Worm (Caenorhabditis elegans) whole organism, L4 larva: ENCODE data around the gene moc-6.

ENCODE experiments used
- F44E2.7 ChIP-seq: fragments of 200-800 bp; sonication (Bioruptor generic); IDR thresholded peaks from 2 replicates; pipeline ENCODE4 v2.1.2; 2022; ENCODE audit warnings: missing genetic modification characterization, missing compliant biosample characterization
- Y48G9A.11 ChIP-seq: fragments of 200-800 bp; sonication (Bioruptor generic); IDR thresholded peaks from 2 replicates; pipeline ENCODE4 v1.3.6; 2022; ENCODE audit warnings: missing genetic modification reagents, missing genetic modification characterization, missing compliant biosample characterization
- ZK337.2 ChIP-seq: fragments of 200-800 bp; sonication (Bioruptor generic); IDR thresholded peaks from 2 replicates; pipeline ENCODE4 v1.3.6; 2022; ENCODE audit warnings: missing genetic modification reagents, missing genetic modification characterization, missing compliant biosample characterization
- arid-1 ChIP-seq: fragments of 200-800 bp; sonication (Bioruptor generic); conservative IDR thresholded peaks from 2 replicates; pipeline ENCODE4 v1.3.6; 2022; ENCODE audit warnings: missing genetic modification reagents, missing genetic modification characterization, missing compliant biosample characterization
- ceh-82 ChIP-seq: sonication (generic microtip); optimal IDR thresholded peaks from 2 replicates; lab custom pipeline; 2017; ENCODE audit warnings: missing biosample characterization, missing genetic modification characterization
- ces-1 ChIP-seq: fragments of 150-350 bp; sonication (generic microtip); optimal IDR thresholded peaks from 4 replicates; lab custom pipeline; 2014; ENCODE audit warnings: missing biosample characterization, missing genetic modification reagents, missing genetic modification characterization
- cey-2 ChIP-seq: sonication (generic microtip); optimal IDR thresholded peaks from 3 replicates; lab custom pipeline; 2017; ENCODE audit warnings: missing genetic modification characterization, mild to moderate bottlenecking, missing compliant biosample characterization, antibody characterized with exemption, borderline replicate concordance; ENCODE audit not compliant: insufficient read depth
- daf-16 ChIP-seq, 3 experiments: sonication (generic microtip); optimal IDR thresholded peaks; 2 replicates each; lab custom pipeline; 2016 to 2017; ENCODE audit warnings: missing genetic modification characterization in 3 of 3, missing genetic modification reagents in 3 of 3, mild to moderate bottlenecking in 2 of 3, missing compliant biosample characterization in 2 of 3, missing biosample characterization in 1 of 3, moderate library complexity in 1 of 3
- dmd-6 ChIP-seq: fragments of 200-800 bp; sonication (Bioruptor generic); IDR thresholded peaks from 2 replicates; pipeline ENCODE4 v1.3.6; 2022; ENCODE audit warnings: missing genetic modification reagents, missing genetic modification characterization, missing compliant biosample characterization
- egl-27 ChIP-seq: sonication (generic microtip); optimal IDR thresholded peaks from 3 replicates; lab custom pipeline; 2017; ENCODE audit warnings: missing biosample characterization, missing genetic modification reagents, missing genetic modification characterization
- fos-1 ChIP-seq: fragments of 150-350 bp; optimal IDR thresholded peaks from 2 replicates; lab custom pipeline; 2014; ENCODE audit warnings: missing biosample characterization, missing genetic modification characterization
- hlh-11 ChIP-seq: fragments of 200-800 bp; sonication (Bioruptor generic); optimal IDR thresholded peaks from 2 replicates; lab custom pipeline; 2018; ENCODE audit warnings: mild to moderate bottlenecking, missing genetic modification characterization, missing compliant biosample characterization
- hlh-30 ChIP-seq: sonication (generic microtip); optimal IDR thresholded peaks from 2 replicates; lab custom pipeline; 2017; ENCODE audit warnings: antibody characterized with exemption, mild to moderate bottlenecking, missing genetic modification characterization, missing compliant biosample characterization; ENCODE audit not compliant: insufficient read depth
- lim-7 ChIP-seq: fragments of 200-800 bp; sonication (Bioruptor generic); IDR thresholded peaks from 2 replicates; pipeline ENCODE4 v1.3.6; 2022; ENCODE audit warnings: missing genetic modification characterization, missing compliant biosample characterization
- lin-39 ChIP-seq: fragments of 150-350 bp; optimal IDR thresholded peaks from 2 replicates; lab custom pipeline; 2014; ENCODE audit warnings: missing biosample characterization, missing genetic modification reagents, missing genetic modification characterization
- madf-5 ChIP-seq, 2 experiments: fragments of 200-800 bp; sonication (Bioruptor generic); IDR thresholded peaks; 2 replicates each; pipeline ENCODE4 v1.3.6; 2022; ENCODE audit warnings: missing compliant biosample characterization in 2 of 2, missing genetic modification characterization in 2 of 2
- mdt-29 ChIP-seq: fragments of 200-800 bp; sonication (Bioruptor generic); IDR thresholded peaks from 2 replicates; pipeline ENCODE4 v1.3.6; 2022; ENCODE audit warnings: missing genetic modification reagents, missing genetic modification characterization, missing compliant biosample characterization
- mep-1 ChIP-seq: fragments of 150-350 bp; sonication (generic microtip); optimal IDR thresholded peaks from 3 replicates; lab custom pipeline; 2014; ENCODE audit warnings: missing biosample characterization, missing genetic modification characterization
- mes-2 ChIP-seq: sonication (generic microtip); optimal IDR thresholded peaks from 2 replicates; lab custom pipeline; 2016; ENCODE audit warnings: missing genotype, mild to moderate bottlenecking, missing genetic modification characterization, missing compliant biosample characterization; ENCODE audit not compliant: poor library complexity, severe bottlenecking
- mxl-2 ChIP-seq: fragments of 200-800 bp; sonication (Bioruptor generic); conservative IDR thresholded peaks from 2 replicates; pipeline ENCODE4 v1.3.6; 2022; ENCODE audit warnings: missing genetic modification reagents, missing genetic modification characterization, missing compliant biosample characterization
- mxl-3 ChIP-seq: fragments of 200-800 bp; sonication (Bioruptor generic); optimal IDR thresholded peaks from 2 replicates; lab custom pipeline; 2018; ENCODE audit warnings: mild to moderate bottlenecking, missing genetic modification characterization, missing compliant biosample characterization
- nhr-10 ChIP-seq: fragments of 150-350 bp; optimal IDR thresholded peaks from 2 replicates; lab custom pipeline; 2014; ENCODE audit warnings: missing biosample characterization, missing genetic modification characterization
- nhr-102 ChIP-seq: sonication (generic microtip); optimal IDR thresholded peaks from 2 replicates; lab custom pipeline; 2016; ENCODE audit warnings: mild to moderate bottlenecking, missing genetic modification characterization, moderate library complexity, missing compliant biosample characterization
- nhr-28 ChIP-seq: fragments of 150-350 bp; optimal IDR thresholded peaks from 2 replicates; lab custom pipeline; 2014; ENCODE audit warnings: missing biosample characterization, missing genetic modification characterization
- nhr-48 ChIP-seq: sonication (generic microtip); optimal IDR thresholded peaks from 2 replicates; lab custom pipeline; 2016; ENCODE audit warnings: mild to moderate bottlenecking, missing genetic modification characterization, missing compliant biosample characterization
- nhr-77 ChIP-seq: fragments of 150-350 bp; optimal IDR thresholded peaks from 2 replicates; lab custom pipeline; 2014; ENCODE audit warnings: missing biosample characterization, missing genetic modification characterization
- pqm-1 ChIP-seq: sonication (generic microtip); optimal IDR thresholded peaks from 2 replicates; lab custom pipeline; 2017; ENCODE audit warnings: missing biosample characterization, missing genetic modification characterization
- rbr-2 ChIP-seq: sonication (generic microtip); optimal IDR thresholded peaks from 2 replicates; lab custom pipeline; 2016; ENCODE audit warnings: missing genotype, missing genetic modification characterization, missing compliant biosample characterization
- sdz-12 ChIP-seq: fragments of 200-800 bp; sonication (Bioruptor generic); optimal IDR thresholded peaks from 2 replicates; lab custom pipeline; 2018; ENCODE audit warnings: mild to moderate bottlenecking, missing genetic modification characterization, missing compliant biosample characterization
- set-16 ChIP-seq: fragments of 200-800 bp; sonication (Bioruptor generic); IDR thresholded peaks from 2 replicates; pipeline ENCODE4 v1.3.6; 2022; ENCODE audit warnings: missing genetic modification reagents, missing genetic modification characterization, missing compliant biosample characterization
- spr-1 ChIP-seq: sonication (generic microtip); optimal IDR thresholded peaks from 2 replicates; lab custom pipeline; 2016; ENCODE audit warnings: mild to moderate bottlenecking, missing genetic modification characterization, missing compliant biosample characterization
- tag-97 ChIP-seq: fragments of 200-800 bp; sonication (Bioruptor generic); IDR thresholded peaks from 2 replicates; pipeline ENCODE4 v1.3.6; 2022; ENCODE audit warnings: missing genetic modification characterization, missing compliant biosample characterization
- unc-62 ChIP-seq, 3 experiments: fragments of 150-350 bp in 1 of 3; sonication (generic microtip); optimal IDR thresholded peaks in 2 of 3; peaks in 1 of 3; 1 replicate in 1 of 3; 2 replicates in 2 of 3; lab custom pipeline; 2014 to 2017; ENCODE audit warnings: missing biosample characterization in 3 of 3, missing genetic modification characterization in 3 of 3, missing genetic modification reagents in 3 of 3, missing genotype in 1 of 3
- vab-7 ChIP-seq: fragments of 200-800 bp; sonication (Bioruptor generic); IDR thresholded peaks from 2 replicates; pipeline ENCODE4 v1.3.6; 2022; ENCODE audit warnings: missing genetic modification reagents, missing genetic modification characterization, missing compliant biosample characterization
- zag-1 ChIP-seq: fragments of 150-350 bp; optimal IDR thresholded peaks from 2 replicates; lab custom pipeline; 2014; ENCODE audit warnings: missing biosample characterization, missing genetic modification characterization
- zip-2 ChIP-seq: fragments of 150-350 bp; optimal IDR thresholded peaks from 2 replicates; lab custom pipeline; 2014; ENCODE audit warnings: missing biosample characterization, missing genetic modification characterization
- ztf-11 ChIP-seq: fragments of 150-350 bp; optimal IDR thresholded peaks from 2 replicates; lab custom pipeline; 2014; ENCODE audit warnings: missing biosample characterization, missing genetic modification characterization
- ztf-7 ChIP-seq: fragments of 150-350 bp; optimal IDR thresholded peaks from 2 replicates; lab custom pipeline; 2014; ENCODE audit warnings: missing biosample characterization, missing genetic modification characterization

Gene moc-6

DNA sequence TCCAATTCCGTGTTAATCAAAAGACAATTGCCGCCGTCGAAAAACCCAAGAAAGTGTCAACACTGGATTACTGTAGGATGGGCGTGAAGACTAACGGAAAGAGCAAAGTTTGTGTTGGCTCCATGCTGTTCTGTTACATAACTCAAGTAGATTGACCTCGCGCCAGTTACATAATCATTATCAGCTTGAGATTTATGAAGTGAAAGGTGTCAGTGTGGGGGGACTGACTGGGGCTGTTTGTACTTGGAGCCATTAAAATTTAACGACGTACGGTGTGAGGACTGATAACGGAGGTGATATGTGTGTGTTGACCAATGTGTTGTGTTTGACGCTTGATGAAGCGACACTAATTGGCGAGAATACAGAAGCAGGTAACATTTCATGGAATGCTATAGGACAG, 49.0 kb upstream of the moc-6 start (continued):
- TF ChIP-seq nhr-102 (tag; lab: Kevin White, UChicago) = no peak
- TF ChIP-seq dmd-6 (GFP tag; lab: Robert Waterston, UW) = peak; percentile 65
- no peak for TF ChIP-seq ztf-7
- TF ChIP-seq cey-2 = no peak
- peak; percentile 48 for TF ChIP-seq nhr-28 (tag; lab: Kevin White, UChicago)
- TF ChIP-seq unc-62 (GFP tag; optimal IDR thresholded peaks at IDR 0.05 in 1 of 2; lab: Kevin White, UChicago) = peak in 1 of 2 experiments; percentile 70
- no peak for TF ChIP-seq unc-62 (tag; optimal IDR thresholded peaks at IDR 0.05; lab: Kevin White, UChicago)
- TF ChIP-seq mdt-29 (GFP tag; lab: Robert Waterston, UW) = no peak
- TF ChIP-seq pqm-1 = peak; percentile 39
- no peak for TF ChIP-seq lin-39 (tag; lab: Kevin White, UChicago)
- TF ChIP-seq sdz-12 (GFP tag; lab: Kevin White, UChicago) = no peak
- TF ChIP-seq ces-1 (GFP tag; lab: Kevin White, UChicago) = no peak
- no peak for TF ChIP-seq mep-1 (tag; lab: Kevin White, UChicago)
- TF ChIP-seq, all 104 proteins: peak for 12

DNA sequence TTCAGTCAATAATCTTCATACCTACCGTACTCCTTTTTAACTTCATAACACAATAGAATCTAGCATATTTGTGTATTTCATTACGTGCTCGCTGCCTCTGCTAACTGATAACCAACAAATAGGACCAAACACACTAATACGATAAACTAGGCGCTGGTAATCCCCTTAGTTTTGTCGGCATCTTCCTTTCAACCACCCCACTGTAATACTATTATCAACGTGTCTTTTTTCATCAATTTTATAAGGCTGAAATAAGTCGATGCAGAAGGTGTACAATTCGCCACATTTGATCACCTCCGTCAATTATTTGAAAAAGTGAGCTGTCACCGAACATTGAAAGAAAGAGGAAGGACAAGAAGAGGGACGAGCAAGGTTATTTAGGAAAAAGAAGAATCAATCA, 48.3 kb upstream of the moc-6 start:
- TF ChIP-seq spr-1 (tag; lab: Kevin White, UChicago) (no peak), pqm-1 (peak; percentile 35), unc-62 (GFP tag; optimal IDR thresholded peaks at IDR 0.05 in 1 of 2; lab: Kevin White, UChicago) (peak in 1 of 2 experiments; percentile 83), unc-62 (tag; optimal IDR thresholded peaks at IDR 0.05; lab: Kevin White, UChicago) (no peak), daf-16 (GFP tag; optimal IDR thresholded peaks at IDR 0.05; lab: Kevin White, UChicago) (no peak), daf-16 (tag; optimal IDR thresholded peaks at IDR 0.05; lab: Kevin White, UChicago) (peak; percentile 43)

DNA sequence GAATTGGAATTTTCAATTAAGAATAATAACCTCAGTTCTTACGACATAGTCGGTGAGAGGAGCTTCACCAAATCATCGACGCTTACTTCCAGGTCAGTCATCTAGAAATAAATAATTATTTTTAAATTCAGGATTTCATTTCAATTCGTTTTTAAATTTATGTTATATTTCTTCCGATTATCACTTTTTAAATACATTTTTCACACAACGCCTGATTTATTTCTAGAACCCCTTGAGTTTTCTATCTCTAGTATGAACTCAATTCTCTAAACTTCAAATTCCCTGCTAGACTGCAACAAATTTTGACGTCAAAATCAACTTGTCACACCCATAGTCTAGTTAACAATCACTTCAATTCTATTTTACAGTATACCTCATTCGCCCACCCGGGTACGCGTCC, 46.3 kb upstream of the moc-6 start, which contains the start of gene Y54H5A.2:
TSS of gene Y54H5A.2 (minus strand) at position 101 of the 400 bp plus-strand sequence.
- peak in 1 of 2 experiments; percentile 9 for TF ChIP-seq unc-62 (GFP tag; optimal IDR thresholded peaks at IDR 0.05 in 1 of 2; lab: Kevin White, UChicago)
- no peak for TF ChIP-seq unc-62 (tag; optimal IDR thresholded peaks at IDR 0.05; lab: Kevin White, UChicago)
- no peak for TF ChIP-seq mes-2 (tag; lab: Kevin White, UChicago)
- TF ChIP-seq, all 104 proteins: peak for 1

DNA sequence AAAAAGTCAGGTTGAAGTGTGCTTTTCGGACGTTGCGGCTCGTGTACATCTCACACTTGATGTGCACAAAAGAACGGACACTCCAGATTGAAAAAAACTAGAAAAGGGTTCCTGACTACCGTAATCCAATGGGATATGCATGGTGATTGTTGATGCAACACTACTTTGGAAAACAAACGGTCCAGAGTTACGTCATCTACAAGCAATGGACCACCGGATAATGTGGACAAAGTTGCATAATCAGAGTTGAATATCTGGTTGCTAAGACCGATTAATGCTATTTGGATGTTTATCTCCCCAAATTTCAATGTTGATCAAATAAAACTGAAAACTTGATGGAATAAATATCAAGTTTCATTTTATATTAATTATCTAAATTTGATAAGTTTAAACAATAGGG, 45.8 kb upstream of the moc-6 start:
- no peak for TF ChIP-seq tag-97 (GFP tag; lab: Robert Waterston, UW)
- no peak for TF ChIP-seq ztf-11 (tag; lab: Kevin White, UChicago)
- TF ChIP-seq lim-7 = no peak
- no peak for TF ChIP-seq nhr-28 (tag; lab: Kevin White, UChicago)
- TF ChIP-seq hlh-11 = no peak
- no peak for TF ChIP-seq egl-27 (tag; lab: Kevin White, UChicago)
- no peak for TF ChIP-seq fos-1 (tag; lab: Kevin White, UChicago)
- no peak for TF ChIP-seq ceh-82
- TF ChIP-seq mxl-2 (GFP tag; lab: Robert Waterston, UW) = no peak
- TF ChIP-seq nhr-77 = no peak
- TF ChIP-seq ces-1 (GFP tag; lab: Kevin White, UChicago) = no peak
- TF ChIP-seq ZK337.2 = no peak
- no peak for TF ChIP-seq zip-2 (tag; lab: Kevin White, UChicago)
- no peak for TF ChIP-seq rbr-2 (tag; lab: Kevin White, UChicago)
- TF ChIP-seq nhr-48 (tag; lab: Kevin White, UChicago) = no peak
- TF ChIP-seq Y48G9A.11 = no peak
- TF ChIP-seq mep-1 (tag; lab: Kevin White, UChicago) = no peak

DNA sequence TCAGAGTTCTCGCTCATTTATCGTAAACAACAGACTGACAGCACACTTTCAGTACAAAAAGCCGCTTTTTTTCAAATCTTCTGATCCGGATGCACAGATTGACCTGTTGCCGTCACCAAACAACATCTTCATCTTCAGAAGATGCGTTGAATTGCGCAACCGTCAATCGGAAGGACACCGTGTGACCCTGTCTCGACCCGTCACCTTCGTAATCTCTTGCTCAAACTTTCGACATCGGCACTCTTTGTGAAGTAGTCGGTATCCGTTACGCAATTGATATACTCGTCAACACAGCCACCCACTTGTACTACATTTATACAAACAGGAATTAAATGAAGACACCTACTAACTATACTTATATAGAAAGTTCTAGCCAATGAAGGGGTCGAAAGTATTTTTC, 44.8 kb upstream of the moc-6 start:
- TF ChIP-seq vab-7 (GFP tag; lab: Robert Waterston, UW) = no peak
- no peak for TF ChIP-seq madf-5 (GFP tag; IDR thresholded peaks at IDR 0.05; lab: Robert Waterston, UW)
- no peak for TF ChIP-seq nhr-28 (tag; lab: Kevin White, UChicago)
- no peak for TF ChIP-seq F44E2.7 (GFP tag; lab: Robert Waterston, UW)
- TF ChIP-seq cey-2 = no peak
- TF ChIP-seq ztf-7 = no peak
- TF ChIP-seq mxl-3 = no peak
- no peak for TF ChIP-seq hlh-30 (tag; lab: Kevin White, UChicago)
- TF ChIP-seq dmd-6 (GFP tag; lab: Robert Waterston, UW) = no peak
- no peak for TF ChIP-seq arid-1 (GFP tag; lab: Robert Waterston, UW)
- TF ChIP-seq set-16 (GFP tag; lab: Robert Waterston, UW) = no peak
- no peak for TF ChIP-seq nhr-10 (tag; lab: Kevin White, UChicago)
- TF ChIP-seq ztf-11 (tag; lab: Kevin White, UChicago) = no peak
- no peak for TF ChIP-seq zag-1 (tag; lab: Kevin White, UChicago)
